Fruit fly (Drosophila melanogaster) whole organism, embryonic: ENCODE results near the gene CG34451.

Experiments used
- CG10267 ChIP-seq: fragments of 200-800 bp; sonication (Bioruptor generic); optimal IDR thresholded peaks from 2 replicates; lab custom pipeline; 2018; ENCODE audit warnings: missing biosample characterization, mild to moderate bottlenecking, missing genetic modification characterization, moderate library complexity
- CG10654 ChIP-seq: fragments of 200-800 bp; sonication (Bioruptor generic); optimal IDR thresholded peaks from 2 replicates; lab custom pipeline; 2016; ENCODE audit warnings: missing biosample characterization, missing genetic modification characterization
- CG10979 ChIP-seq: fragments of 200-800 bp; sonication (Bioruptor generic); optimal IDR thresholded peaks from 2 replicates; lab custom pipeline; 2018; ENCODE audit warnings: missing biosample characterization, mild to moderate bottlenecking, missing genetic modification characterization, moderate library complexity
- CG11093 ChIP-seq: fragments of 200-800 bp; sonication (Bioruptor generic); IDR thresholded peaks from 3 replicates; pipeline ENCODE4 v1.3.6; 2022; ENCODE audit warnings: missing biosample characterization, missing genetic modification characterization
- CG11504 ChIP-seq: fragments of 200-800 bp; sonication (Bioruptor generic); optimal IDR thresholded peaks from 3 replicates; lab custom pipeline; 2019; ENCODE audit warnings: missing biosample characterization, mild to moderate bottlenecking, missing genetic modification characterization, moderate library complexity
- CG11696 ChIP-seq: fragments of 200-800 bp; sonication (Bioruptor generic); IDR thresholded peaks from 2 replicates; pipeline ENCODE4 v1.3.6; 2022; ENCODE audit warnings: missing biosample characterization, missing genetic modification characterization
- CG12104 ChIP-seq: fragments of 200-800 bp; sonication (Bioruptor generic); optimal IDR thresholded peaks from 3 replicates; lab custom pipeline; 2016; ENCODE audit warnings: missing biosample characterization, missing genetic modification characterization
- CG13424 ChIP-seq: fragments of 200-800 bp; sonication (Bioruptor generic); optimal IDR thresholded peaks from 2 replicates; lab custom pipeline; 2019; ENCODE audit warnings: missing biosample characterization, mild to moderate bottlenecking, missing genetic modification characterization, moderate library complexity
- CG15601 ChIP-seq: fragments of 200-800 bp; sonication (Bioruptor generic); optimal IDR thresholded peaks from 3 replicates; lab custom pipeline; 2019; ENCODE audit warnings: missing biosample characterization, mild to moderate bottlenecking, missing genetic modification characterization, moderate library complexity
- CG1603 ChIP-seq: fragments of 200-800 bp; sonication (Bioruptor generic); optimal IDR thresholded peaks from 2 replicates; lab custom pipeline; 2019; ENCODE audit warnings: missing biosample characterization, mild to moderate bottlenecking, missing genetic modification characterization, moderate library complexity
- CG16815 ChIP-seq: fragments of 200-800 bp; sonication (Bioruptor generic); optimal IDR thresholded peaks from 3 replicates; lab custom pipeline; 2017; ENCODE audit warnings: missing biosample characterization, mild to moderate bottlenecking, missing genetic modification characterization
- CG17359 ChIP-seq: fragments of 200-800 bp; sonication (Bioruptor generic); optimal IDR thresholded peaks from 3 replicates; lab custom pipeline; 2018; ENCODE audit warnings: missing biosample characterization, mild to moderate bottlenecking, missing genetic modification characterization, moderate library complexity
- CG17612 ChIP-seq: fragments of 200-800 bp; sonication (Bioruptor generic); IDR thresholded peaks from 2 replicates; pipeline ENCODE4 v1.3.6; 2022; ENCODE audit warnings: missing biosample characterization, missing genetic modification characterization
- CG17802 ChIP-seq: fragments of 200-800 bp; sonication (Bioruptor generic); optimal IDR thresholded peaks from 2 replicates; lab custom pipeline; 2018; ENCODE audit warnings: missing biosample characterization, mild to moderate bottlenecking, missing genetic modification characterization, moderate library complexity
- CG18262 ChIP-seq: fragments of 200-800 bp; optimal IDR thresholded peaks from 3 replicates; lab custom pipeline; 2019; ENCODE audit warnings: missing biosample characterization, mild to moderate bottlenecking, missing genetic modification characterization, moderate library complexity
- CG2202 ChIP-seq: fragments of 200-800 bp; sonication (Bioruptor generic); optimal IDR thresholded peaks from 2 replicates; lab custom pipeline; 2018; ENCODE audit warnings: missing biosample characterization, mild to moderate bottlenecking, missing genetic modification characterization
- CG2678 ChIP-seq: fragments of 200-800 bp; sonication (Bioruptor generic); optimal IDR thresholded peaks from 3 replicates; lab custom pipeline; 2019; ENCODE audit warnings: missing biosample characterization, mild to moderate bottlenecking, missing genetic modification characterization, moderate library complexity
- CG2712 ChIP-seq: fragments of 200-800 bp; optimal IDR thresholded peaks from 3 replicates; lab custom pipeline; 2019; ENCODE audit warnings: missing biosample characterization, mild to moderate bottlenecking, missing genetic modification characterization, moderate library complexity
- CG30431 ChIP-seq: fragments of 200-800 bp; sonication (Bioruptor generic); optimal IDR thresholded peaks from 2 replicates; lab custom pipeline; 2017; ENCODE audit warnings: missing biosample characterization, missing genetic modification characterization
- CG31441 ChIP-seq: fragments of 200-800 bp; sonication (Bioruptor generic); IDR thresholded peaks from 2 replicates; pipeline ENCODE4 v1.3.6; 2022; ENCODE audit warnings: missing biosample characterization, missing genetic modification characterization
- CG4404 ChIP-seq: fragments of 200-800 bp; sonication (Bioruptor generic); IDR thresholded peaks from 2 replicates; pipeline ENCODE4 v1.3.6; 2022; ENCODE audit warnings: missing biosample characterization, missing genetic modification characterization
- CG4617 ChIP-seq: fragments of 200-800 bp; sonication (Bioruptor generic); optimal IDR thresholded peaks from 3 replicates; lab custom pipeline; 2016; ENCODE audit warnings: missing biosample characterization, missing genetic modification characterization, borderline replicate concordance
- CG5953 ChIP-seq: fragments of 200-800 bp; sonication (Bioruptor generic); IDR thresholded peaks from 2 replicates; pipeline ENCODE4 v1.3.6; 2022; ENCODE audit warnings: missing biosample characterization, missing genetic modification characterization
- CG6765 ChIP-seq: fragments of 200-800 bp; sonication (Bioruptor generic); optimal IDR thresholded peaks from 3 replicates; lab custom pipeline; 2017; ENCODE audit warnings: missing biosample characterization, mild to moderate bottlenecking, missing genetic modification characterization
- CG9932 ChIP-seq: fragments of 200-800 bp; sonication (Bioruptor generic); IDR thresholded peaks from 2 replicates; pipeline ENCODE4 v1.3.6; 2022; ENCODE audit warnings: missing biosample characterization, missing genetic modification characterization
- CoRest ChIP-seq: fragments of 200-800 bp; sonication (Bioruptor generic); optimal IDR thresholded peaks from 3 replicates; lab custom pipeline; 2018; ENCODE audit warnings: missing biosample characterization, mild to moderate bottlenecking, missing genetic modification characterization, moderate library complexity
- D19A ChIP-seq: fragments of 200-800 bp; optimal IDR thresholded peaks from 3 replicates; lab custom pipeline; 2019; ENCODE audit warnings: missing biosample characterization, mild to moderate bottlenecking, missing genetic modification characterization, moderate library complexity
- GATAe ChIP-seq: fragments of 200-800 bp; sonication (Bioruptor generic); conservative IDR thresholded peaks from 2 replicates; pipeline ENCODE4 v1.3.6; 2022; ENCODE audit warnings: missing biosample characterization, missing genetic modification characterization
- Hsf ChIP-seq: fragments of 200-800 bp; sonication (Bioruptor generic); optimal IDR thresholded peaks from 3 replicates; lab custom pipeline; 2016; ENCODE audit warnings: missing biosample characterization, missing genetic modification characterization
- MESR4 ChIP-seq: fragments of 200-800 bp; sonication (Bioruptor generic); optimal IDR thresholded peaks from 2 replicates; lab custom pipeline; 2018; ENCODE audit warnings: missing biosample characterization, mild to moderate bottlenecking, missing genetic modification characterization, moderate library complexity
- Pdp1 ChIP-seq, 2 experiments: fragments of 200-800 bp; sonication (Bioruptor generic); optimal IDR thresholded peaks; 3 replicates each; lab custom pipeline; 2016; ENCODE audit warnings: missing biosample characterization in 2 of 2, missing genetic modification characterization in 2 of 2, mild to moderate bottlenecking in 1 of 2, moderate library complexity in 1 of 2
- Ravus ChIP-seq: fragments of 200-800 bp; sonication (Bioruptor generic); IDR thresholded peaks from 2 replicates; pipeline ENCODE4 v1.3.6; 2022; ENCODE audit warnings: missing biosample characterization, missing genetic modification characterization
- Xbp1 ChIP-seq: fragments of 200-800 bp; sonication (Bioruptor generic); optimal IDR thresholded peaks from 3 replicates; lab custom pipeline; 2016; ENCODE audit warnings: missing biosample characterization, mild to moderate bottlenecking, missing genetic modification characterization
- Xrp1 ChIP-seq: fragments of 200-800 bp; sonication (Bioruptor generic); IDR thresholded peaks from 2 replicates; pipeline ENCODE4 v1.3.6; 2022; ENCODE audit warnings: missing biosample characterization, missing genetic modification characterization
- abd-A ChIP-seq: fragments of 200-800 bp; sonication (Bioruptor generic); optimal IDR thresholded peaks from 3 replicates; lab custom pipeline; 2019; ENCODE audit warnings: missing biosample characterization, mild to moderate bottlenecking, missing genetic modification characterization, moderate library complexity
- ara ChIP-seq: fragments of 200-800 bp; sonication (Bioruptor generic); IDR thresholded peaks from 2 replicates; pipeline ENCODE4 v1.3.6; 2022; ENCODE audit warnings: missing biosample characterization, missing genetic modification characterization
- ci ChIP-seq: fragments of 200-800 bp; sonication (Bioruptor generic); IDR thresholded peaks from 3 replicates; pipeline ENCODE4 v1.3.6; 2022; ENCODE audit warnings: missing biosample characterization, missing genetic modification characterization
- dpn ChIP-seq, 2 experiments: fragments of 200-800 bp; sonication (Bioruptor generic); optimal IDR thresholded peaks; 3 replicates each; lab custom pipeline; 2016; ENCODE audit warnings: missing biosample characterization in 2 of 2, missing genetic modification characterization in 2 of 2
- emc ChIP-seq: fragments of 200-800 bp; sonication (Bioruptor generic); optimal IDR thresholded peaks from 2 replicates; lab custom pipeline; 2016; ENCODE audit warnings: missing biosample characterization, missing genetic modification characterization
- eve ChIP-seq, 2 experiments: fragments of >200 bp; optimal IDR thresholded peaks; 2 replicates each; lab custom pipeline; 2017; ENCODE audit warnings: missing biosample characterization in 2 of 2, missing genetic modification characterization in 2 of 2
- fd102C ChIP-seq: fragments of 200-800 bp; sonication (Bioruptor generic); optimal IDR thresholded peaks from 2 replicates; lab custom pipeline; 2018; ENCODE audit warnings: missing biosample characterization, mild to moderate bottlenecking, missing genetic modification characterization, moderate library complexity
- gcm ChIP-seq: fragments of 200-800 bp; sonication (Bioruptor generic); optimal IDR thresholded peaks from 2 replicates; lab custom pipeline; 2019; ENCODE audit warnings: missing biosample characterization, mild to moderate bottlenecking, missing genetic modification characterization, moderate library complexity
- grau ChIP-seq: fragments of 200-800 bp; optimal IDR thresholded peaks from 3 replicates; lab custom pipeline; 2019; ENCODE audit warnings: missing biosample characterization, mild to moderate bottlenecking, missing genetic modification characterization, moderate library complexity
- hkb ChIP-seq, 2 experiments: fragments of 200-800 bp in 1 of 2; fragments of >200 bp in 1 of 2; sonication (Bioruptor generic) in 1 of 2; IDR thresholded peaks in 1 of 2; optimal IDR thresholded peaks in 1 of 2; 2 replicates each; pipeline versions ENCODE4 v1.3.6 to Lab custom; 2017 to 2022; ENCODE audit warnings: missing biosample characterization in 1 of 2, missing genetic modification characterization in 1 of 2
- oc ChIP-seq: fragments of 200-800 bp; sonication (Bioruptor generic); optimal IDR thresholded peaks from 2 replicates; lab custom pipeline; 2018; ENCODE audit warnings: missing biosample characterization, mild to moderate bottlenecking, missing genetic modification characterization, moderate library complexity
- odd ChIP-seq: fragments of 200-800 bp; sonication (Bioruptor generic); optimal IDR thresholded peaks from 2 replicates; lab custom pipeline; 2017; ENCODE audit warnings: missing biosample characterization, mild to moderate bottlenecking, missing genetic modification characterization
- onecut ChIP-seq: fragments of 200-800 bp; sonication (Bioruptor generic); IDR thresholded peaks from 2 replicates; pipeline ENCODE4 v1.3.6; 2022; ENCODE audit warnings: missing biosample characterization, missing genetic modification characterization
- phol ChIP-seq: fragments of 200-800 bp; sonication (Bioruptor generic); optimal IDR thresholded peaks from 3 replicates; lab custom pipeline; 2018; ENCODE audit warnings: missing biosample characterization, mild to moderate bottlenecking, missing genetic modification characterization, moderate library complexity
- sens ChIP-seq: fragments of 200-800 bp; sonication (Bioruptor generic); peaks from one replicate; lab custom pipeline; 2016; ENCODE audit warnings: missing biosample characterization, missing genetic modification characterization
- stwl ChIP-seq: fragments of 200-800 bp; sonication (Bioruptor generic); optimal IDR thresholded peaks from 3 replicates; lab custom pipeline; 2018; ENCODE audit warnings: missing biosample characterization, mild to moderate bottlenecking, missing genetic modification characterization, moderate library complexity

CG34451 gene

DNA sequence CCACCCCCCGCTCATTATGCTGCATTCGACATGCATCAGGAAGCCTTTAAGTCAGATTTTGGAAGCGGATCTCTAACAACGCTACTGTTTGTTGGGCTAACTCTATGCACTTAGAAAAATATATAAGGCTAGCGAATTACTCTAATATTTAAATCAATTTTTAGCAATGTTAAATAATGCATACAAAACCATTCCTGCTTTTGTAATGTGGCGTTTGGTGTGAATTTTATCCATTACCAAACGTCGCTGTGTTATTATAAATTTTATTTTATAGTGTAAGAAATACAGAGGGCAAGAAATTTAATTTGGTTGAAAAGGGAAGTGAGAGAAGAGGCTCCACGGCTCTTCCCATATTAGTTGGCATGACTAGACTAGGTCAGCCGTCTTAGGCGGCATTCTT, 19.1 kb downstream of the CG34451 start:
- peak; percentile 44 for TF ChIP-seq CG11504 (tag; lab: Kevin White, UChicago)
- no peak for TF ChIP-seq CG11696
- TF ChIP-seq CG16815 (GFP tag; lab: Kevin White, UChicago) = peak; percentile 36
- peak; percentile 57 for TF ChIP-seq CG10267 (tag; lab: Kevin White, UChicago)
- peak; percentile 62; the same call in 1 of the 2 replicates for TF ChIP-seq Xrp1 (GFP tag; lab: Robert Waterston, UW)
- TF ChIP-seq stwl (tag; lab: Kevin White, UChicago) = peak; percentile 31
- TF ChIP-seq hkb (optimal IDR thresholded peaks at IDR 0.05; lab: Kevin White, UChicago) = no peak
- TF ChIP-seq hkb (GFP tag; IDR thresholded peaks at IDR 0.05; lab: Robert Waterston, UW) = 0 out of 2 replicates have a peak, but pooled peaks have one; percentile 36
- TF ChIP-seq CG4404 = peak; percentile 29; the same call in 1 of the 2 replicates
- TF ChIP-seq CG5953 (GFP tag; lab: Robert Waterston, UW) = no peak
- peak; percentile 35 for TF ChIP-seq CG15601 (tag; lab: Kevin White, UChicago)
- TF ChIP-seq CG17612 = no peak
- peak; percentile 72 for TF ChIP-seq CG2712 (tag; lab: Kevin White, UChicago)
- TF ChIP-seq CG17359 (tag; lab: Kevin White, UChicago) = peak; percentile 11
- TF ChIP-seq gcm (GFP tag; lab: Kevin White, UChicago) = peak; percentile 38
- TF ChIP-seq CG2678 (tag; lab: Kevin White, UChicago) = peak; percentile 17
- TF ChIP-seq GATAe = no peak
- no peak for TF ChIP-seq emc (GFP tag; lab: Kevin White, UChicago)
- TF ChIP-seq CoRest (tag; lab: Kevin White, UChicago) = peak; percentile 30
- no peak for TF ChIP-seq MESR4 (GFP tag; lab: Kevin White, UChicago)
- peak; percentile 12 for TF ChIP-seq CG17802 (tag; lab: Kevin White, UChicago)
- peak; percentile 29 for TF ChIP-seq CG13424 (tag; lab: Kevin White, UChicago)
- TF ChIP-seq grau = peak; percentile 51
- TF ChIP-seq phol (tag; lab: Kevin White, UChicago) = peak; percentile 48
- peak; percentile 30 for TF ChIP-seq CG2202
- peak; percentile 25 for TF ChIP-seq CG30431 (GFP tag; lab: Kevin White, UChicago)
- TF ChIP-seq CG9932 (GFP tag; lab: Robert Waterston, UW) = no peak
- TF ChIP-seq onecut (GFP tag; lab: Robert Waterston, UW) = 0 out of 2 replicates have a peak, but pooled peaks have one; percentile 11
- no peak for TF ChIP-seq Ravus (GFP tag; lab: Robert Waterston, UW)
- TF ChIP-seq CG12104 (GFP tag; lab: Kevin White, UChicago) = peak; percentile 5
- peak; percentile 60 for TF ChIP-seq D19A (tag; lab: Kevin White, UChicago)
- TF ChIP-seq eve (GFP tag; optimal IDR thresholded peaks at IDR 0.05; lab: Kevin White, UChicago) = peak in 1 of 2 experiments; percentile 27
- TF ChIP-seq CG6765 = no peak
- peak; percentile 87 for TF ChIP-seq sens (GFP tag; lab: Kevin White, UChicago)
- no peak for TF ChIP-seq CG11093
- peak in 1 of 2 experiments; percentile 19 for TF ChIP-seq Pdp1 (GFP tag; optimal IDR thresholded peaks at IDR 0.05; lab: Kevin White, UChicago)
- no peak for TF ChIP-seq oc (tag; lab: Kevin White, UChicago)
- no peak for TF ChIP-seq odd (GFP tag; lab: Kevin White, UChicago)
- peak; percentile 36 for TF ChIP-seq fd102C (GFP tag; lab: Kevin White, UChicago)
- no peak for TF ChIP-seq CG10654 (GFP tag; lab: Kevin White, UChicago)
- TF ChIP-seq CG18262 = peak; percentile 60
- peak; percentile 29 for TF ChIP-seq CG1603 (tag; lab: Kevin White, UChicago)
- TF ChIP-seq ci (GFP tag; lab: Robert Waterston, UW) = no peak
- peak; percentile 58 for TF ChIP-seq CG31441 (GFP tag; lab: Robert Waterston, UW)
- TF ChIP-seq abd-A (tag; lab: Kevin White, UChicago) = no peak
- peak; percentile 50; the same call in 1 of the 2 replicates for TF ChIP-seq ara (GFP tag; lab: Robert Waterston, UW)
- peak in 1 of 2 experiments; percentile 20 for TF ChIP-seq dpn (GFP tag; optimal IDR thresholded peaks at IDR 0.05; lab: Kevin White, UChicago)
- TF ChIP-seq CG4617 (GFP tag; lab: Kevin White, UChicago) = no peak
- peak; percentile 21 for TF ChIP-seq Xbp1 (GFP tag; lab: Kevin White, UChicago)
- TF ChIP-seq CG10979 (tag; lab: Kevin White, UChicago) = peak; percentile 69
- TF ChIP-seq Hsf = peak; percentile 34
